Worm (Caenorhabditis elegans) whole organism, L3 larva: ENCODE data around the gene ttbk-4.
"Not testable (repeated sequence)": the region's sequence is repeated elsewhere in the genome, so short reads cannot be mapped to it uniquely, and the experiment has no call there.

Experiments
- ama-1 ChIP-seq: fragments of 150-350 bp; optimal IDR thresholded peaks from 2 replicates; lab custom pipeline; 2018
- egl-27 ChIP-seq: sonication (generic microtip); optimal IDR thresholded peaks from 4 replicates; lab custom pipeline; 2017; ENCODE audit warnings: missing biosample characterization, missing genetic modification reagents, missing genetic modification characterization
- elt-1 ChIP-seq: fragments of 150-350 bp; optimal IDR thresholded peaks from 2 replicates; lab custom pipeline; 2014; ENCODE audit warnings: missing biosample characterization, missing genetic modification characterization
- elt-3 ChIP-seq, 3 experiments: fragments of 150-350 bp in 1 of 3; sonication (generic microtip) in 2 of 3; optimal IDR thresholded peaks; 2 replicates in 2 of 3; 4 replicates in 1 of 3; lab custom pipeline; 2014 to 2017; ENCODE audit warnings: missing biosample characterization in 3 of 3, missing genetic modification characterization in 3 of 3
- hmg-11 ChIP-seq: sonication (generic microtip); optimal IDR thresholded peaks from 2 replicates; lab custom pipeline; 2016; ENCODE audit warnings: missing genetic modification characterization, missing compliant biosample characterization
- nhr-11 ChIP-seq: fragments of 150-350 bp; optimal IDR thresholded peaks from 2 replicates; lab custom pipeline; 2014; ENCODE audit warnings: missing biosample characterization, missing genetic modification characterization
- nhr-237 ChIP-seq: fragments of 150-350 bp; optimal IDR thresholded peaks from 2 replicates; lab custom pipeline; 2014; ENCODE audit warnings: missing biosample characterization, missing genetic modification characterization
- nhr-25 ChIP-seq: sonication (generic microtip); optimal IDR thresholded peaks from 2 replicates; lab custom pipeline; 2017; ENCODE audit warnings: missing biosample characterization, missing genetic modification characterization
- nhr-28 ChIP-seq: fragments of 150-350 bp; optimal IDR thresholded peaks from 2 replicates; lab custom pipeline; 2014; ENCODE audit warnings: missing biosample characterization, missing genetic modification characterization
- pqm-1 ChIP-seq: fragments of 150-350 bp; optimal IDR thresholded peaks from 2 replicates; lab custom pipeline; 2017; ENCODE audit warnings: missing biosample characterization, missing genetic modification characterization, inconsistent platforms
- skn-1 ChIP-seq: fragments of 150-350 bp; optimal IDR thresholded peaks from 2 replicates; lab custom pipeline; 2014; ENCODE audit warnings: missing biosample characterization, missing genetic modification characterization
- tbx-2 ChIP-seq: sonication (generic microtip); optimal IDR thresholded peaks from 2 replicates; lab custom pipeline; 2016; ENCODE audit warnings: mild to moderate bottlenecking, missing genetic modification characterization, missing compliant biosample characterization
- unc-39 ChIP-seq: sonication (generic microtip); optimal IDR thresholded peaks from 4 replicates; lab custom pipeline; 2017; ENCODE audit warnings: missing biosample characterization, missing genetic modification characterization

Gene ttbk-4

ce11 chrIV:10033053-10033452 lies 41.9 kb downstream of the ttbk-4 start, which contains the start of gene F44D12.6:
Gene F44D12.6 (plus strand): TSS chrIV:10033353.
- TF ChIP-seq elt-1 (tag; lab: Kevin White, UChicago): no peak
- no peak for TF ChIP-seq tbx-2 (tag; lab: Kevin White, UChicago)
- TF ChIP-seq skn-1: no peak
- no peak for TF ChIP-seq hmg-11 (tag; lab: Kevin White, UChicago)
- no peak for TF ChIP-seq nhr-28 (tag; lab: Kevin White, UChicago)
- TF ChIP-seq nhr-11 (tag; lab: Kevin White, UChicago): no peak
- TF ChIP-seq nhr-237 (tag; lab: Kevin White, UChicago): no peak
- TF ChIP-seq nhr-25 (tag; lab: Kevin White, UChicago): no peak

ce11 chrIV:10028779-10029178 lies 46.2 kb downstream of the ttbk-4 start, which contains the start of the genes F44D12.16 and msd-2:
Gene F44D12.16 (plus strand): TSS chrIV:10029079.
Gene msd-2 (plus strand): TSS chrIV:10029083.
- TF ChIP-seq ama-1 (lab: Kevin White, UChicago); elt-3 (tag; optimal IDR thresholded peaks at IDR 0.05; lab: Kevin White, UChicago); egl-27 (tag; lab: Kevin White, UChicago): not testable (repeated sequence)

ce11 chrIV:10027566-10027965 lies 47.4 kb downstream of the ttbk-4 start, which contains the start of gene gipc-2:
Gene gipc-2 (minus strand): TSS chrIV:10027666.
- no peak for TF ChIP-seq pqm-1 (tag; lab: Kevin White, UChicago)
- TF ChIP-seq unc-39: no peak

ce11 chrIV:10026129-10026528 lies 48.8 kb downstream of the ttbk-4 start:
- no peak for TF ChIP-seq elt-3 (tag; optimal IDR thresholded peaks at IDR 0.05; lab: Kevin White, UChicago)
- no peak for TF ChIP-seq pqm-1 (tag; lab: Kevin White, UChicago)
